Fruit fly (Drosophila melanogaster) whole organism, pupa: ENCODE measurements around the gene Ice2.

Source experiments
- CG10348 ChIP-seq: fragments of 200-800 bp; sonication (Bioruptor generic); IDR thresholded peaks from 2 replicates; pipeline ENCODE4 v1.3.6; 2022; ENCODE audit warnings: missing biosample characterization, missing genetic modification characterization
- CG12605 ChIP-seq: fragments of 200-800 bp; sonication (Bioruptor generic); IDR thresholded peaks from 2 replicates; pipeline ENCODE4 v1.3.6; 2022; ENCODE audit warnings: missing biosample characterization, missing genetic modification characterization
- CG13204 ChIP-seq: fragments of 200-800 bp; sonication (Bioruptor generic); optimal IDR thresholded peaks from 2 replicates; lab custom pipeline; 2018; ENCODE audit warnings: missing biosample characterization, mild to moderate bottlenecking, missing genetic modification characterization, moderate library complexity
- CG14655 ChIP-seq: fragments of 200-800 bp; sonication (Bioruptor generic); optimal IDR thresholded peaks from 3 replicates; lab custom pipeline; 2017; ENCODE audit warnings: mild to moderate bottlenecking, missing biosample characterization, missing genetic modification reagents, missing genetic modification characterization
- CG15710 ChIP-seq: fragments of 200-800 bp; sonication (Bioruptor generic); optimal IDR thresholded peaks from 2 replicates; lab custom pipeline; 2018; ENCODE audit warnings: missing biosample characterization, mild to moderate bottlenecking, missing genetic modification characterization, moderate library complexity
- CG17806 ChIP-seq: fragments of 200-800 bp; sonication (Bioruptor generic); optimal IDR thresholded peaks from 2 replicates; lab custom pipeline; 2018; ENCODE audit warnings: missing biosample characterization, mild to moderate bottlenecking, missing genetic modification characterization, moderate library complexity
- CG32121 ChIP-seq: fragments of 200-800 bp; sonication (Bioruptor generic); IDR thresholded peaks from 2 replicates; pipeline ENCODE4 v1.3.6; 2022; ENCODE audit warnings: missing biosample characterization, missing genetic modification characterization
- CG34367 ChIP-seq: fragments of 200-800 bp; sonication (Bioruptor generic); optimal IDR thresholded peaks from 2 replicates; lab custom pipeline; 2018; ENCODE audit warnings: missing biosample characterization, mild to moderate bottlenecking, missing genetic modification characterization
- CG4496 ChIP-seq: fragments of 200-800 bp; sonication (Bioruptor generic); IDR thresholded peaks from 3 replicates; pipeline ENCODE4 v1.3.6; 2022; ENCODE audit warnings: missing biosample characterization, missing genetic modification characterization
- CG8159 ChIP-seq: fragments of 200-800 bp; sonication (Bioruptor generic); optimal IDR thresholded peaks from 3 replicates; lab custom pipeline; 2018; ENCODE audit warnings: missing biosample characterization, mild to moderate bottlenecking, missing genetic modification characterization, moderate library complexity
- CG8301 ChIP-seq: fragments of 200-800 bp; sonication (Bioruptor generic); optimal IDR thresholded peaks from 2 replicates; lab custom pipeline; 2018; ENCODE audit warnings: missing biosample characterization, mild to moderate bottlenecking, missing genetic modification characterization
- CG9948 ChIP-seq: fragments of 200-800 bp; sonication (Bioruptor generic); optimal IDR thresholded peaks from 2 replicates; lab custom pipeline; 2018; ENCODE audit warnings: missing biosample characterization, mild to moderate bottlenecking, missing genetic modification characterization, moderate library complexity
- D1 ChIP-seq: fragments of 200-800 bp; sonication (Bioruptor generic); optimal IDR thresholded peaks from 2 replicates; lab custom pipeline; 2018; ENCODE audit warnings: missing biosample characterization, mild to moderate bottlenecking, missing genetic modification characterization, moderate library complexity
- EcR ChIP-seq: fragments of 200-800 bp; sonication (Bioruptor generic); optimal IDR thresholded peaks from 3 replicates; lab custom pipeline; 2019; ENCODE audit warnings: missing biosample characterization, missing genetic modification characterization, mild to moderate bottlenecking, moderate library complexity, missing genetic modification reagents
- Ets98B ChIP-seq: fragments of 200-800 bp; sonication (Bioruptor generic); IDR thresholded peaks from 2 replicates; pipeline ENCODE4 v1.3.6; 2022; ENCODE audit warnings: missing biosample characterization, missing genetic modification characterization
- Pif1A ChIP-seq: fragments of 200-800 bp; sonication (Bioruptor generic); optimal IDR thresholded peaks from 3 replicates; lab custom pipeline; 2016; ENCODE audit warnings: missing biosample characterization, missing genetic modification characterization
- Pif1B ChIP-seq: fragments of 200-800 bp; sonication (Bioruptor generic); optimal IDR thresholded peaks from 3 replicates; lab custom pipeline; 2016; ENCODE audit warnings: missing biosample characterization, missing genetic modification characterization
- Snoo ChIP-seq: fragments of 200-800 bp; sonication (Bioruptor generic); optimal IDR thresholded peaks from 3 replicates; lab custom pipeline; 2017; ENCODE audit warnings: missing biosample characterization, mild to moderate bottlenecking, missing genetic modification characterization, inconsistent platforms
- fd96Ca ChIP-seq: fragments of 200-800 bp; sonication (Bioruptor generic); IDR thresholded peaks from 3 replicates; pipeline ENCODE4 v1.3.6; 2022; ENCODE audit warnings: missing biosample characterization, missing genetic modification characterization
- gl ChIP-seq: fragments of 200-800 bp; sonication (Bioruptor generic); optimal IDR thresholded peaks from 2 replicates; lab custom pipeline; 2018; ENCODE audit warnings: missing biosample characterization, mild to moderate bottlenecking, missing genetic modification characterization
- rn ChIP-seq: fragments of 200-800 bp; sonication (Bioruptor generic); IDR thresholded peaks from 2 replicates; pipeline ENCODE4 v1.3.6; 2022; ENCODE audit warnings: missing biosample characterization, missing genetic modification characterization

Ice2 gene

DNA sequence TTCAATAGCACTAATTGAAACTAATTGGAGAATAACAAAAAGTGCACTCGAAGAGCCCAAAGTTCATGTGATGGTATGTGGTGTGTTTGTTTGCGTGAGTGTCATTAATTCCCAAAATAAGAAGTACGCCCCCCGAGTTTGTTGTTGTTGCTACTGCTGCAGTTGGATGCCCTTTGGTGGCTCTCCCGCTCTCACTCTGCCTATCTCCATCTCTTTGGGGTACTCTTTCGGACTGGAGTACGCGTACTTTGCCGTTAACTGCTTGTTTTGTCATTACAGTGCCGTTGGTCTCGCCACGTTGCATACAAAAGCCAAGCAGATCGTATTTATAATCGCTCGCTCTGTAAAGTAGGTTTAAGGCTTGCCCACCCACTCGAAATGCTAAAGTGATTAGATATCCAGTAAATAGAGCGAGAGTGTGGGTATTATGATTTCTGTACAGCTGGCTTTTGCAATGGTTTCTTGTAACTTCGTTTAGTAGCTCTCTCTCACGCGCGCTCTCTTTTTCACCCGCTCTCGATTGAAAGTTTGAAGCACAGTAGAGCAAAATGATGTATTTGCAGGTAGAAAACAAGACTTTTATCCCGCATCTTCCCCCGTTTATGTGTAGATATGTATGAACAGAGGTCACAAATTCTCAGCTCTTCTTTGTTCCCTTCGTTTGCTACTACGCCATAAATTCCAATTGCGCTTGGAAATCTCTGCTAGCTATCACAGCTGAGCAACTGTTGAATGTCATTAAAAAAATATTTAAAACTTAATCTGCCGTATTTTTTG, 17.9 kb upstream of the Ice2 start:
- peak; percentile 3 for TF ChIP-seq CG8159 (tag; lab: Kevin White, UChicago)
- TF ChIP-seq Ets98B (GFP tag; lab: Robert Waterston, UW) = peak; percentile 44
- TF ChIP-seq EcR (GFP tag; lab: Kevin White, UChicago) = peak; percentile 89
- peak; percentile 18 for TF ChIP-seq CG9948 (tag; lab: Kevin White, UChicago)
- 0 out of 3 replicates have a peak, but pooled peaks have one; percentile 57 for TF ChIP-seq fd96Ca (GFP tag; lab: Robert Waterston, UW)
- no peak for TF ChIP-seq Snoo (tag; lab: Kevin White, UChicago)
- TF ChIP-seq CG17806 (tag; lab: Kevin White, UChicago) = peak; percentile 16
- TF ChIP-seq CG4496 = 0 out of 3 replicates have a peak, but pooled peaks have one; percentile 6
- peak; percentile 55 for TF ChIP-seq CG8301 (tag; lab: Kevin White, UChicago)
- TF ChIP-seq CG10348 (GFP tag; lab: Robert Waterston, UW) = no peak
- TF ChIP-seq CG13204 (GFP tag; lab: Kevin White, UChicago) = no peak
- 0 out of 2 replicates have a peak, but pooled peaks have one; percentile 10 for TF ChIP-seq CG32121

- TF ChIP-seq CG8159 (tag; lab: Kevin White, UChicago) (peak; percentile 61), fd96Ca (GFP tag; lab: Robert Waterston, UW) (peak; percentile 88), CG9948 (tag; lab: Kevin White, UChicago) (peak; percentile 62), CG12605 (GFP tag; lab: Robert Waterston, UW) (peak; percentile 90), CG8301 (tag; lab: Kevin White, UChicago) (peak; percentile 85), EcR (GFP tag; lab: Kevin White, UChicago) (no peak), Pif1A (no peak), CG15710 (tag; lab: Kevin White, UChicago) (peak; percentile 49), rn (GFP tag; lab: Robert Waterston, UW) (peak; percentile 38; the same call in 1 of the 2 replicates), CG17806 (tag; lab: Kevin White, UChicago) (peak; percentile 77), CG34367 (tag; lab: Kevin White, UChicago) (no peak), CG14655 (GFP tag; lab: Kevin White, UChicago) (no peak), D1 (no peak), gl (tag; lab: Kevin White, UChicago) (peak; percentile 8), CG4496 (peak; percentile 92), Pif1B (GFP tag; lab: Kevin White, UChicago) (peak; percentile 78), CG13204 (GFP tag; lab: Kevin White, UChicago) (no peak), Ets98B (GFP tag; lab: Robert Waterston, UW) (peak; percentile 91), CG10348 (GFP tag; lab: Robert Waterston, UW) (0 out of 2 replicates have a peak, but pooled peaks have one; percentile 10), CG32121 (peak; percentile 86), Snoo (tag; lab: Kevin White, UChicago) (peak; percentile 56)
These were observed 17.1 kb upstream of the Ice2 start for dm6 chr3R:21112742-21113465.

DNA sequence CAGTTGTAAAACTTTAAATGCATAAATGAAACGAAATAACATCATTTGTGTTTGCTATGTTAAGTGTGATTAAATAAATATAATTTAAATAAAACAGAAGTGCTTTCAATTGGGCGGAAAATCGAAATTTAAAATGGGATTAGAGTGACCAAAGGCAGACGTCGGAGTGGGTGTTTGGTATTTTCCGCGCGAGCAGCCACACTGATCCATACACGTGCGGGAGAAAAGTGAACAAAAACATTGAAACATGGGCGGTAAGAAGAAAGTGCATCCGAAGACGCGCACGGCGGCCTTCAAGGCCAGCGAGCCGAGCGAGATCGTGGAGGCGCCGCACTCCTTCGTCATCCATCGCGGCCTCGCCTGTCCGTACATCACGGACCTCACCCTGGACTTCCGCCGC, 14.0 kb upstream of the Ice2 start, which contains the start of gene ppan:
Gene ppan, plus strand, starts transcription at position 198 of the 400 bp plus-strand sequence.
- TF ChIP-seq CG4496 = no peak
- TF ChIP-seq CG8301 (tag; lab: Kevin White, UChicago) = no peak
- TF ChIP-seq CG15710 (tag; lab: Kevin White, UChicago) = no peak
- TF ChIP-seq gl (tag; lab: Kevin White, UChicago) = no peak
- no peak for TF ChIP-seq D1
- no peak for TF ChIP-seq fd96Ca (GFP tag; lab: Robert Waterston, UW)
- no peak for TF ChIP-seq Pif1A
- no peak for TF ChIP-seq CG17806 (tag; lab: Kevin White, UChicago)
- no peak for TF ChIP-seq rn (GFP tag; lab: Robert Waterston, UW)
- no peak for TF ChIP-seq CG14655 (GFP tag; lab: Kevin White, UChicago)
- no peak for TF ChIP-seq CG9948 (tag; lab: Kevin White, UChicago)
- TF ChIP-seq Pif1B (GFP tag; lab: Kevin White, UChicago) = no peak
- TF ChIP-seq Ets98B (GFP tag; lab: Robert Waterston, UW) = no peak
- no peak for TF ChIP-seq CG34367 (tag; lab: Kevin White, UChicago)
- TF ChIP-seq CG10348 (GFP tag; lab: Robert Waterston, UW) = no peak
- no peak for TF ChIP-seq CG8159 (tag; lab: Kevin White, UChicago)
- no peak for TF ChIP-seq CG13204 (GFP tag; lab: Kevin White, UChicago)

- TF ChIP-seq CG32121 = no peak
- no peak for TF ChIP-seq CG10348 (GFP tag; lab: Robert Waterston, UW)
- TF ChIP-seq CG8301 (tag; lab: Kevin White, UChicago) = peak; percentile 43
- TF ChIP-seq CG13204 (GFP tag; lab: Kevin White, UChicago) = no peak
- no peak for TF ChIP-seq D1
- peak; percentile 5 for TF ChIP-seq Snoo (tag; lab: Kevin White, UChicago)
- TF ChIP-seq fd96Ca (GFP tag; lab: Robert Waterston, UW) = no peak; the same call in 2 of the 3 replicates
- no peak for TF ChIP-seq EcR (GFP tag; lab: Kevin White, UChicago)
- TF ChIP-seq Pif1A = no peak
- no peak for TF ChIP-seq CG8159 (tag; lab: Kevin White, UChicago)
- peak; percentile 45 for TF ChIP-seq CG17806 (tag; lab: Kevin White, UChicago)
- no peak for TF ChIP-seq CG14655 (GFP tag; lab: Kevin White, UChicago)
- TF ChIP-seq CG34367 (tag; lab: Kevin White, UChicago) = no peak
- TF ChIP-seq gl (tag; lab: Kevin White, UChicago) = no peak
- TF ChIP-seq CG4496 = 0 out of 3 replicates have a peak, but pooled peaks have one; percentile 47
- peak; percentile 20 for TF ChIP-seq CG9948 (tag; lab: Kevin White, UChicago)
- TF ChIP-seq CG12605 (GFP tag; lab: Robert Waterston, UW) = no peak; the same call in 1 of the 2 replicates
- no peak for TF ChIP-seq Pif1B (GFP tag; lab: Kevin White, UChicago)
- TF ChIP-seq CG15710 (tag; lab: Kevin White, UChicago) = peak; percentile 9
- peak; percentile 44 for TF ChIP-seq Ets98B (GFP tag; lab: Robert Waterston, UW)
- no peak for TF ChIP-seq rn (GFP tag; lab: Robert Waterston, UW)
These were observed 11.2 kb upstream of the Ice2 start, which contains the start of gene Bdbt for dm6 chr3R:21118784-21119183. Bdbt (minus strand) TSS chr3R:21118856.
